Fruit fly (Drosophila melanogaster): ENCODE measurements around the gene asl.
A peak's percentile ranks its signal among the peaks of the same experiment; 100 is the strongest.

asl gene

DNA sequence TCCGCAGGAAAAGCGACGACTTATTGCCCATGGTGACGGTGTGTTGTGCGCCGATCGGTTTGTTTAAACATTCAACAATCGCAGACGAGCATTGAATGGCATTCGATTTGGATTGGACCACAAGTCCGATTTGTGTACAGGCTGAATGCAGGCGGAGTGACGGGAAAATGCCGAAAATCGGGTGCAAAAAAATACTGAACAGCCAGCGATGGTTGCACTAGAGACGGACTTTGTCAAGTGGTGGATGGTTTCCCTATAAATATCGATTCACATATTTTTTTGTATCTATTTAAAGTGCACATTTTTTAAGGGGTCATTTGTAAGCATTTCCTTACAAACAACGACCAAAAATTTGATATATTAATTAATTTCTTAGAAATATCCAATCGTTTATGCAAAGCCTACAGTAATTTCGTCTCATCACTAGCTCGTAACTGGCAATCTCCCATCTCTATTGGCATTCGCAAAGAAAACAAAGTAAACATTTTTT lies 48.4 kb upstream of the asl start, which contains the start of the genes elm and MED27 (continued):
- TF ChIP-seq OdsH (GFP tag; optimal IDR thresholded peaks at IDR 0.05) (peak; percentile 94), CG7368 (GFP tag; optimal IDR thresholded peaks at IDR 0.05) (peak; percentile 71), net (GFP tag; optimal IDR thresholded peaks at IDR 0.05) (peak; percentile 83), Sox14 (GFP tag; optimal IDR thresholded peaks at IDR 0.05) (peak; percentile 95), Hr38 (GFP tag; optimal IDR thresholded peaks at IDR 0.05) (peak; percentile 44), Ets96B (tag; optimal IDR thresholded peaks at IDR 0.05) (peak; percentile 87), CG32006 (GFP tag; optimal IDR thresholded peaks at IDR 0.05) (peak; percentile 88), CG11902 (GFP tag; optimal IDR thresholded peaks at IDR 0.05) (peak; percentile 93), Eip78C (GFP tag) (peak; percentile 95), Lpt (GFP tag; optimal IDR thresholded peaks at IDR 0.05) (peak; percentile 76), CG3919 (GFP tag; optimal IDR thresholded peaks at IDR 0.05) (peak; percentile 91), spab (GFP tag; optimal IDR thresholded peaks at IDR 0.05) (no peak), lz (GFP tag; optimal IDR thresholded peaks at IDR 0.05) (peak; percentile 96), CG6854 (GFP tag; optimal IDR thresholded peaks at IDR 0.05) (peak; percentile 46), CG6808 (GFP tag; optimal IDR thresholded peaks at IDR 0.05) (peak; percentile 78), Sox15 (GFP tag; optimal IDR thresholded peaks at IDR 0.05) (peak; percentile 94), Eip75B (GFP tag; optimal IDR thresholded peaks at IDR 0.05) (peak; percentile 89), salr (GFP tag; optimal IDR thresholded peaks at IDR 0.05) (peak; percentile 66 to 79), Hr39 (GFP tag; optimal IDR thresholded peaks at IDR 0.05) (peak; percentile 95), CG11294 (GFP tag; IDR thresholded peaks at IDR 0.05) (peak; percentile 67; the same call in 1 of the 2 replicates), CG6792 (GFP tag; optimal IDR thresholded peaks at IDR 0.05) (peak; percentile 85), vri (GFP tag; optimal IDR thresholded peaks at IDR 0.05) (peak; percentile 85), fd59A (GFP tag; optimal IDR thresholded peaks at IDR 0.05) (peak; percentile 80), CG10631 (GFP tag; optimal IDR thresholded peaks at IDR 0.05) (peak; percentile 94), svp (GFP tag) (peak; percentile 98), pdm3 (GFP tag; optimal IDR thresholded peaks at IDR 0.05) (peak; percentile 94), fkh (GFP tag; optimal IDR thresholded peaks at IDR 0.05) (peak; percentile 96), Gug (GFP tag; IDR thresholded peaks at IDR 0.05) (peak; percentile 88), fd85E (GFP tag; optimal IDR thresholded peaks at IDR 0.05) (no peak), CG31627 (GFP tag; optimal IDR thresholded peaks at IDR 0.05) (peak; percentile 97), esn (GFP tag; optimal IDR thresholded peaks at IDR 0.05) (peak; percentile 94), CG8632 (GFP tag; optimal IDR thresholded peaks at IDR 0.05) (peak; percentile 83), CG15336 (GFP tag; IDR thresholded peaks at IDR 0.05) (peak; percentile 74), CG11762 (GFP tag; optimal IDR thresholded peaks at IDR 0.05; ENCODE audit: insufficient read depth) (peak; percentile 81), Eip93F (GFP tag; optimal IDR thresholded peaks at IDR 0.05) (peak; percentile 76), CG6163 (GFP tag; IDR thresholded peaks at IDR 0.05) (peak; percentile 87), Met (GFP tag; optimal IDR thresholded peaks at IDR 0.05) (peak; percentile 92), Blimp-1 (GFP tag; optimal IDR thresholded peaks at IDR 0.05) (peak; percentile 68), CG4318 (GFP tag; optimal IDR thresholded peaks at IDR 0.05) (no peak)

DNA sequence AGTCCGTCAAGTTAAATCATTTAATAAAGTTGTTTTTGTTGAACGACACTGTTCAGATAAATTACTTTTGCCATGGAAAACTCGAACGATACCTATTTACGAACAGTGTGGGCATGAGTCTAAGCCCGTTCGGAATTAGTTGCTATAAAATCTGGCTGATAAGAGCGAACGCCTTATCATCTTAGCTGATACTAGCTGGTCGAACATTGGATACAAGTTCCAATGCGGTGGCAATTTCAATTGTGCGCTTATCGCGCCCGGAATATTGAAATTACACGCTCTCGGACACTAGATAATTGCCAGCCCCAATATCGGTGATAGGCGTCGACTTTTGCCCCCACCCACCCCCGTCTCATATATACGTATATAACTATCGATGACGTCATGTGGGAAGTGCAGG lies 47.5 kb upstream of the asl start:
- no peak for TF ChIP-seq CG6808 (GFP tag; optimal IDR thresholded peaks at IDR 0.05)
- no peak for TF ChIP-seq CG6163 (GFP tag; IDR thresholded peaks at IDR 0.05)
- TF ChIP-seq CG34406 (GFP tag; optimal IDR thresholded peaks at IDR 0.05): no peak
- no peak for TF ChIP-seq fkh (GFP tag; optimal IDR thresholded peaks at IDR 0.05)
- no peak for TF ChIP-seq CG10669 (GFP tag; optimal IDR thresholded peaks at IDR 0.05)
- no peak for TF ChIP-seq CG31627 (GFP tag; optimal IDR thresholded peaks at IDR 0.05)
- TF ChIP-seq Sox14 (GFP tag; optimal IDR thresholded peaks at IDR 0.05): no peak
- TF ChIP-seq Smox (GFP tag; optimal IDR thresholded peaks at IDR 0.05): no peak
- TF ChIP-seq Ets21C (GFP tag; optimal IDR thresholded peaks at IDR 0.05): no peak
